Fruit fly (Drosophila melanogaster): ENCODE data around the gene Tig.

DNA sequence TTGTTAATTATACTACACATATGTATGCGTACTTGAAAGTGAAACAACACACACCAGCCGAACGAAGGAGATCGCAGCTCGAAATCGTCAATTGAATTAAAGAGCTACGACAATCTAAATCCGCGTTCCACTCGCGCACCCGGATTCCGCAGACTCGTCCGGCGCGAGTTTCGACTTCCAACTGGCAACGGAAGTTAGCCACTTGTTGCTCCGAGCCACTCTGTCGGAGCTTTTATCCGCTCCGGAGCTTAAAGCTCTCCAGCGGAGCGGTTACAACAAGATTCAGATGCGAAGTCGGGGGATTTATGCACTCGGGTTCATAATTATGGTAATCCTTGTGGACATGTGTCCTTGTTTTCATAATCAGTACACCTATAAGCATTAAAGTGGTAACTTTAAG lies 42.4 kb upstream of the Tig start, which contains the start of gene Rchy1:
- peak; percentile 16 for TF ChIP-seq Pif1B (GFP tag; optimal IDR thresholded peaks at IDR 0.05)
- TF ChIP-seq CG17806 (tag; optimal IDR thresholded peaks at IDR 0.05), result no peak
- 0 out of 2 replicates have a peak, but pooled peaks have one; percentile 18 for TF ChIP-seq CG32121 (GFP tag; IDR thresholded peaks at IDR 0.05)
- peak; percentile 15; the same call in 1 of the 3 replicates for TF ChIP-seq CG4496 (GFP tag; IDR thresholded peaks at IDR 0.05)
- no peak for TF ChIP-seq CG13204 (GFP tag; optimal IDR thresholded peaks at IDR 0.05)
- TF ChIP-seq EcR (GFP tag; optimal IDR thresholded peaks at IDR 0.05), result no peak
- TF ChIP-seq CG9948 (tag; optimal IDR thresholded peaks at IDR 0.05), result no peak
- no peak for TF ChIP-seq CG8159 (tag; optimal IDR thresholded peaks at IDR 0.05)

Measured in whole organism, pupa.